Worm (Caenorhabditis elegans): ENCODE data around the gene T26C5.5.

- TF ChIP-seq dpl-1 (GFP tag; optimal IDR thresholded peaks at IDR 0.05) = no peak
- no peak for TF ChIP-seq irx-1 (tag; optimal IDR thresholded peaks at IDR 0.05)
Measured at ce11 chrII:9197212-9197611, 49.3 kb downstream of the T26C5.5 start, which contains the start of gene let-23.

Measured in whole organism, L1 larva.